Worm (Caenorhabditis elegans) whole organism, L4 larva: Measurements from ENCODE around the gene ceh-14.
A peak's percentile ranks its signal among the peaks of the same experiment; 100 is the strongest.

Experiments used
- D1046.2 ChIP-seq: fragments of 200-800 bp; sonication (Bioruptor generic); IDR thresholded peaks from 2 replicates; pipeline ENCODE4 v1.3.6; 2022; ENCODE audit warnings: missing genetic modification characterization, missing compliant biosample characterization
- F26F4.8 ChIP-seq: fragments of 200-800 bp; sonication (Bioruptor generic); conservative IDR thresholded peaks from 2 replicates; pipeline ENCODE4 v1.3.6; 2022; ENCODE audit warnings: missing genetic modification characterization, missing compliant biosample characterization
- F44E2.7 ChIP-seq: fragments of 200-800 bp; sonication (Bioruptor generic); IDR thresholded peaks from 2 replicates; pipeline ENCODE4 v2.1.2; 2022; ENCODE audit warnings: missing genetic modification characterization, missing compliant biosample characterization
- Y5F2A.4 ChIP-seq: fragments of 200-800 bp; sonication (Bioruptor generic); optimal IDR thresholded peaks from 2 replicates; lab custom pipeline; 2018; ENCODE audit warnings: mild to moderate bottlenecking, missing genetic modification characterization, missing compliant biosample characterization
- Y75B8A.6 ChIP-seq: fragments of 200-800 bp; sonication (Bioruptor generic); IDR thresholded peaks from 2 replicates; pipeline ENCODE4 v1.3.6; 2022; ENCODE audit warnings: missing genetic modification reagents, missing genetic modification characterization, missing compliant biosample characterization
- ZK546.5 ChIP-seq, 2 experiments: sonication (generic microtip); optimal IDR thresholded peaks; 2 replicates each; lab custom pipeline; 2017; ENCODE audit warnings: missing biosample characterization in 2 of 2, missing genetic modification characterization in 2 of 2
- aha-1 ChIP-seq: fragments of 150-350 bp; peaks from one replicate; lab custom pipeline; 2014; ENCODE audit warnings: missing biosample characterization, missing genetic modification characterization
- arid-1 ChIP-seq: fragments of 200-800 bp; sonication (Bioruptor generic); conservative IDR thresholded peaks from 2 replicates; pipeline ENCODE4 v1.3.6; 2022; ENCODE audit warnings: missing genetic modification reagents, missing genetic modification characterization, missing compliant biosample characterization
- ceh-20 ChIP-seq: fragments of 200-800 bp; sonication (Bioruptor generic); IDR thresholded peaks from 2 replicates; pipeline ENCODE4 v1.3.6; 2022; ENCODE audit warnings: missing genetic modification reagents, missing genetic modification characterization, missing compliant biosample characterization
- ceh-44 ChIP-seq: fragments of 200-800 bp; sonication (Bioruptor generic); IDR thresholded peaks from 2 replicates; pipeline ENCODE4 v1.3.6; 2022; ENCODE audit warnings: missing genetic modification reagents, missing genetic modification characterization, missing compliant biosample characterization
- ceh-82 ChIP-seq: sonication (generic microtip); optimal IDR thresholded peaks from 2 replicates; lab custom pipeline; 2017; ENCODE audit warnings: missing biosample characterization, missing genetic modification characterization
- cey-2 ChIP-seq: sonication (generic microtip); optimal IDR thresholded peaks from 3 replicates; lab custom pipeline; 2017; ENCODE audit warnings: missing genetic modification characterization, mild to moderate bottlenecking, missing compliant biosample characterization, antibody characterized with exemption, borderline replicate concordance; ENCODE audit not compliant: insufficient read depth
- daf-16 ChIP-seq, 3 experiments: sonication (generic microtip); optimal IDR thresholded peaks; 2 replicates each; lab custom pipeline; 2016 to 2017; ENCODE audit warnings: missing genetic modification characterization in 3 of 3, missing genetic modification reagents in 3 of 3, mild to moderate bottlenecking in 2 of 3, missing compliant biosample characterization in 2 of 3, missing biosample characterization in 1 of 3, moderate library complexity in 1 of 3
- dmd-6 ChIP-seq: fragments of 200-800 bp; sonication (Bioruptor generic); IDR thresholded peaks from 2 replicates; pipeline ENCODE4 v1.3.6; 2022; ENCODE audit warnings: missing genetic modification reagents, missing genetic modification characterization, missing compliant biosample characterization
- dmd-9 ChIP-seq: fragments of 200-800 bp; sonication (Bioruptor generic); IDR thresholded peaks from 2 replicates; pipeline ENCODE4 v1.3.6; 2022; ENCODE audit warnings: missing genetic modification reagents, missing genetic modification characterization, missing compliant biosample characterization
- duxl-1 ChIP-seq: sonication (generic microtip); optimal IDR thresholded peaks from 2 replicates; lab custom pipeline; 2016; ENCODE audit warnings: mild to moderate bottlenecking, missing genetic modification characterization, moderate library complexity, missing compliant biosample characterization; ENCODE audit not compliant: poor library complexity
- dve-1 ChIP-seq: sonication (generic microtip); optimal IDR thresholded peaks from 2 replicates; lab custom pipeline; 2017; ENCODE audit warnings: antibody characterized with exemption, mild to moderate bottlenecking, missing genetic modification characterization, missing compliant biosample characterization; ENCODE audit not compliant: insufficient read depth
- hlh-11 ChIP-seq: fragments of 200-800 bp; sonication (Bioruptor generic); optimal IDR thresholded peaks from 2 replicates; lab custom pipeline; 2018; ENCODE audit warnings: mild to moderate bottlenecking, missing genetic modification characterization, missing compliant biosample characterization
- hmg-1.1 ChIP-seq: fragments of 200-800 bp; sonication (Bioruptor generic); IDR thresholded peaks from 2 replicates; pipeline ENCODE4 v1.3.6; 2022; ENCODE audit warnings: missing genetic modification reagents, missing genetic modification characterization, missing compliant biosample characterization
- lin-13 ChIP-seq: fragments of 150-350 bp; optimal IDR thresholded peaks from 2 replicates; lab custom pipeline; 2014; ENCODE audit warnings: missing biosample characterization, missing genetic modification reagents, missing genetic modification characterization
- lin-29 ChIP-seq: fragments of 200-800 bp; sonication (Bioruptor generic); IDR thresholded peaks from 2 replicates; pipeline ENCODE4 v1.3.6; 2022; ENCODE audit warnings: missing genetic modification reagents, missing genetic modification characterization, missing compliant biosample characterization
- lin-39 ChIP-seq: fragments of 150-350 bp; optimal IDR thresholded peaks from 2 replicates; lab custom pipeline; 2014; ENCODE audit warnings: missing biosample characterization, missing genetic modification reagents, missing genetic modification characterization
- lir-3 ChIP-seq: sonication (generic microtip); optimal IDR thresholded peaks from 2 replicates; lab custom pipeline; 2016; ENCODE audit warnings: mild to moderate bottlenecking, missing genetic modification characterization, missing compliant biosample characterization
- mxl-3 ChIP-seq: fragments of 200-800 bp; sonication (Bioruptor generic); optimal IDR thresholded peaks from 2 replicates; lab custom pipeline; 2018; ENCODE audit warnings: mild to moderate bottlenecking, missing genetic modification characterization, missing compliant biosample characterization
- nhr-102 ChIP-seq: sonication (generic microtip); optimal IDR thresholded peaks from 2 replicates; lab custom pipeline; 2016; ENCODE audit warnings: mild to moderate bottlenecking, missing genetic modification characterization, moderate library complexity, missing compliant biosample characterization
- nhr-11 ChIP-seq: fragments of 150-350 bp; optimal IDR thresholded peaks from 2 replicates; lab custom pipeline; 2014; ENCODE audit warnings: missing biosample characterization, missing genetic modification characterization
- nhr-111 ChIP-seq: fragments of 200-800 bp; sonication (Bioruptor generic); optimal IDR thresholded peaks from 2 replicates; lab custom pipeline; 2018; ENCODE audit warnings: mild to moderate bottlenecking, missing genetic modification characterization, missing compliant biosample characterization
- nhr-237 ChIP-seq: sonication (generic microtip); optimal IDR thresholded peaks from 2 replicates; lab custom pipeline; 2017; ENCODE audit warnings: missing biosample characterization, missing genetic modification characterization
- nhr-48 ChIP-seq: sonication (generic microtip); optimal IDR thresholded peaks from 2 replicates; lab custom pipeline; 2016; ENCODE audit warnings: mild to moderate bottlenecking, missing genetic modification characterization, missing compliant biosample characterization
- nhr-76 ChIP-seq: fragments of 150-350 bp; optimal IDR thresholded peaks from 2 replicates; lab custom pipeline; 2014; ENCODE audit warnings: missing biosample characterization, missing genetic modification characterization
- pha-4 ChIP-seq, 2 experiments: fragments of 150-350 bp in 1 of 2; fragments of 200-800 bp in 1 of 2; sonication (Bioruptor generic) in 1 of 2; IDR thresholded peaks in 1 of 2; optimal IDR thresholded peaks in 1 of 2; 2 replicates each; pipeline versions ENCODE4 v1.3.6 to Lab custom; 2014 to 2022; ENCODE audit warnings: missing genetic modification characterization in 2 of 2, missing genetic modification reagents in 2 of 2, missing biosample characterization in 1 of 2, missing compliant biosample characterization in 1 of 2
- sdz-12 ChIP-seq: fragments of 200-800 bp; sonication (Bioruptor generic); optimal IDR thresholded peaks from 2 replicates; lab custom pipeline; 2018; ENCODE audit warnings: mild to moderate bottlenecking, missing genetic modification characterization, missing compliant biosample characterization
- skn-1 ChIP-seq: fragments of 150-350 bp; optimal IDR thresholded peaks from 2 replicates; lab custom pipeline; 2014; ENCODE audit warnings: missing biosample characterization, missing genetic modification characterization
- spr-1 ChIP-seq: sonication (generic microtip); optimal IDR thresholded peaks from 2 replicates; lab custom pipeline; 2016; ENCODE audit warnings: mild to moderate bottlenecking, missing genetic modification characterization, missing compliant biosample characterization
- spr-3 ChIP-seq: fragments of 200-800 bp; sonication (Bioruptor generic); optimal IDR thresholded peaks from 2 replicates; lab custom pipeline; 2018; ENCODE audit warnings: mild to moderate bottlenecking, missing genetic modification characterization, missing compliant biosample characterization
- tra-1 ChIP-seq: fragments of 200-800 bp; sonication (Bioruptor generic); IDR thresholded peaks from 2 replicates; pipeline ENCODE4 v1.3.6; 2022; ENCODE audit warnings: missing genetic modification reagents, missing genetic modification characterization, missing compliant biosample characterization
- unc-39 ChIP-seq: sonication (generic microtip); optimal IDR thresholded peaks from 2 replicates; lab custom pipeline; 2017; ENCODE audit warnings: missing biosample characterization, missing genetic modification characterization
- zfp-2 ChIP-seq: sonication (generic microtip); optimal IDR thresholded peaks from 2 replicates; lab custom pipeline; 2016; ENCODE audit warnings: mild to moderate bottlenecking, missing genetic modification characterization, missing compliant biosample characterization
- zip-11 ChIP-seq: fragments of 200-800 bp; sonication (Bioruptor generic); IDR thresholded peaks from 2 replicates; pipeline ENCODE4 v1.3.6; 2022; ENCODE audit warnings: missing genetic modification characterization, missing compliant biosample characterization

Gene ceh-14

DNA sequence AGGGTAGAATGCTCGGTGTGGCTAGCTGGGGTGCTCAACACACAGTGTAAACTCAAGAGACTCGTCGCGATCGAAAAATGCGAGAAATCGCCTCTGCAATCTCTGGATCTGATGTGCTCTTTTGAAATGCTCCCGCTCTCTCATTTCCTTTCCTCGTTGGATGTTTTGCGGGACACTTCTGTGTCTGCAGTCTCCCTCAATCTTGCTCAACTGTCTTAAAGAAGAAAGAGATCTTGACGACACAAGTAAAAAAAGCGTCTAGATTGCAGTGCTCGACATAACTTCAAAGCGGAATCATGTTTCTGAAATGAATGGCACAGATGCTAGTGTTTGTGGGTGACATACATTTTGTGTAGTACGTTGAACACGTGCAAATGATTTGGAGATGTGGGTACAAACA is 41.1 kb upstream of the ceh-14 start:
- TF ChIP-seq hlh-11 (tag; lab: Kevin White, UChicago) (peak; percentile 45), Y75B8A.6 (GFP tag; lab: Robert Waterston, UW) (no peak), nhr-237 (no peak), cey-2 (tag; lab: Kevin White, UChicago) (no peak), arid-1 (GFP tag; lab: Robert Waterston, UW) (no peak), dve-1 (tag; lab: Kevin White, UChicago) (no peak), F26F4.8 (GFP tag; lab: Robert Waterston, UW) (no peak), nhr-102 (tag; lab: Kevin White, UChicago) (no peak), aha-1 (no peak), ceh-82 (tag; lab: Kevin White, UChicago) (no peak), nhr-11 (tag; lab: Kevin White, UChicago) (peak; percentile 51), D1046.2 (GFP tag; lab: Robert Waterston, UW) (no peak), sdz-12 (GFP tag; lab: Kevin White, UChicago) (no peak), dmd-6 (GFP tag; lab: Robert Waterston, UW) (no peak), tra-1 (GFP tag; lab: Robert Waterston, UW) (no peak), Y5F2A.4 (GFP tag; lab: Kevin White, UChicago) (no peak), pha-4 (GFP tag; IDR thresholded peaks at IDR 0.05; lab: Robert Waterston, UW) (no peak), pha-4 (tag; optimal IDR thresholded peaks at IDR 0.05; lab: Kevin White, UChicago) (no peak), ceh-20 (no peak), lin-39 (tag; lab: Kevin White, UChicago) (no peak), hmg-1.1 (GFP tag; lab: Robert Waterston, UW) (peak; percentile 37; the same call in 1 of the 2 replicates), lir-3 (tag; lab: Kevin White, UChicago) (no peak), nhr-76 (tag; lab: Kevin White, UChicago) (no peak), ZK546.5 (tag; optimal IDR thresholded peaks at IDR 0.05; lab: Kevin White, UChicago) (no peak), daf-16 (GFP tag; optimal IDR thresholded peaks at IDR 0.05; lab: Kevin White, UChicago) (peak in 1 of 2 experiments; percentile 45), daf-16 (tag; optimal IDR thresholded peaks at IDR 0.05; lab: Kevin White, UChicago) (no peak), nhr-48 (no peak)
- TF ChIP-seq, all 104 proteins: peak for 4

ce11 chrX:7573572-7573628 is 40.9 kb upstream of the ceh-14 start, which contains the start of the genes unc-98 and F08C6.18:
unc-98 (minus strand) TSS chrX:7573619.
F08C6.18 (minus strand) TSS chrX:7573628.
- TF ChIP-seq lin-29 (GFP tag; lab: Robert Waterston, UW) (no peak), nhr-111 (no peak), mxl-3 (GFP tag; lab: Kevin White, UChicago) (no peak), spr-3 (GFP tag; lab: Kevin White, UChicago) (no peak), nhr-76 (tag; lab: Kevin White, UChicago) (no peak), dmd-9 (GFP tag; lab: Robert Waterston, UW) (no peak), skn-1 (tag; lab: Kevin White, UChicago) (no peak), F44E2.7 (GFP tag; lab: Robert Waterston, UW) (no peak), ceh-44 (no peak), tra-1 (GFP tag; lab: Robert Waterston, UW) (no peak), lin-13 (GFP tag; lab: Kevin White, UChicago) (no peak), zip-11 (GFP tag; lab: Robert Waterston, UW) (no peak), spr-1 (no peak), duxl-1 (tag; lab: Kevin White, UChicago) (no peak), zfp-2 (tag; lab: Kevin White, UChicago) (no peak), arid-1 (GFP tag; lab: Robert Waterston, UW) (no peak), unc-39 (tag; lab: Kevin White, UChicago) (no peak)
- TF ChIP-seq, all 104 proteins: peak for 0
